Worm (Caenorhabditis elegans) whole organism, L4/young adult: ENCODE results near the gene srd-40.

Experiments
- dao-5 ChIP-seq: sonication (generic microtip); optimal IDR thresholded peaks from 2 replicates; lab custom pipeline; 2016; ENCODE audit warnings: missing genotype, missing genetic modification characterization, moderate library complexity, missing compliant biosample characterization
- him-1 ChIP-seq: sonication (generic microtip); optimal IDR thresholded peaks from 2 replicates; lab custom pipeline; 2016; ENCODE audit warnings: missing genotype, missing genetic modification reagents, missing genetic modification characterization, missing compliant biosample characterization

DNA sequence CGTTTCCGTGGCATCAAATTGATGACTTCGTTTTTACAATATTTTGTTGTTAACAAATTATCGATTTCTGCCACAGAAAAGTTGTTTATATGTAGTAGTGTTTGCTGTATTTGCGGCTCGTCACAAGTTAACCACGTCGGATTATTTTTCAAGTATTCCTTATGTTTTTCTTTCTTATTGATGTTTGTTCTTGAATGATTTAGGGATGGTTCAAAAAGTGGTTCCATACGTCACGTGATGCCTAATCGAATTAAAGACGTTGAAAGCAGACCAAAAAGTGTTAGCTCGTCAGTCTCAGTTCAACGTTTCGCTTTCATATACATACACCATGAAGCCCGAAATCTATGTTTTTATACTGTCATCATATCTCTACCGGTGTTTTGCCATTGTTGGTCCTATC, 38.0 kb upstream of the srd-40 start, which contains the start of gene lips-2:
- no peak for TF ChIP-seq dao-5 (tag; lab: Kevin White, UChicago)
- no peak for TF ChIP-seq him-1 (tag; lab: Kevin White, UChicago)
